Fruit fly (Drosophila melanogaster) whole organism, embryonic: ENCODE measurements around the gene RpL34b.

ENCODE experiments used
- Adf1 ChIP-seq: fragments of 200-800 bp; sonication (Bioruptor generic); IDR thresholded peaks from 2 replicates; pipeline ENCODE4 v1.3.6; 2022; ENCODE audit warnings: missing biosample characterization, missing genetic modification characterization
- Atf3 ChIP-seq: fragments of 200-800 bp; sonication (Bioruptor generic); optimal IDR thresholded peaks from 3 replicates; lab custom pipeline; 2016; ENCODE audit warnings: missing biosample characterization, missing genetic modification characterization
- B-H2 ChIP-seq: fragments of 200-800 bp; sonication (Bioruptor generic); optimal IDR thresholded peaks from 2 replicates; lab custom pipeline; 2018; ENCODE audit warnings: missing biosample characterization, mild to moderate bottlenecking, missing genetic modification characterization
- CG10209 ChIP-seq: fragments of 200-800 bp; sonication (Bioruptor generic); optimal IDR thresholded peaks from 3 replicates; lab custom pipeline; 2017; ENCODE audit warnings: missing biosample characterization, mild to moderate bottlenecking, missing genetic modification characterization, missing genetic modification reagents
- CG10366 ChIP-seq: fragments of 200-800 bp; sonication (Bioruptor generic); IDR thresholded peaks from 2 replicates; pipeline ENCODE4 v1.3.6; 2022; ENCODE audit warnings: missing biosample characterization, missing genetic modification characterization
- CG10431 ChIP-seq: fragments of 200-800 bp; sonication (Bioruptor generic); optimal IDR thresholded peaks from 3 replicates; lab custom pipeline; 2018; ENCODE audit warnings: missing biosample characterization, mild to moderate bottlenecking, missing genetic modification characterization
- CG11398 ChIP-seq: fragments of 200-800 bp; sonication (Bioruptor generic); optimal IDR thresholded peaks from 2 replicates; lab custom pipeline; 2016; ENCODE audit warnings: missing biosample characterization, missing genetic modification characterization
- CG12769 ChIP-seq: fragments of 200-800 bp; sonication (Bioruptor generic); optimal IDR thresholded peaks from 2 replicates; lab custom pipeline; 2019; ENCODE audit warnings: missing biosample characterization, mild to moderate bottlenecking, missing genetic modification characterization, moderate library complexity
- CG14667 ChIP-seq: fragments of 200-800 bp; sonication (Bioruptor generic); IDR thresholded peaks from 2 replicates; pipeline ENCODE4 v1.3.6; 2022; ENCODE audit warnings: missing biosample characterization, missing genetic modification characterization
- CG17829 ChIP-seq: fragments of 200-800 bp; optimal IDR thresholded peaks from 2 replicates; lab custom pipeline; 2019; ENCODE audit warnings: missing biosample characterization, mild to moderate bottlenecking, missing genetic modification characterization, moderate library complexity
- CG34376 ChIP-seq: fragments of 200-800 bp; sonication (Bioruptor generic); optimal IDR thresholded peaks from 2 replicates; lab custom pipeline; 2018; ENCODE audit warnings: missing biosample characterization, mild to moderate bottlenecking, missing genetic modification characterization
- CG43689 ChIP-seq: fragments of 200-800 bp; sonication (Bioruptor generic); IDR thresholded peaks from 2 replicates; pipeline ENCODE4 v1.3.6; 2022; ENCODE audit warnings: missing biosample characterization, missing genetic modification characterization
- CG5245 ChIP-seq: fragments of 200-800 bp; sonication (Bioruptor generic); optimal IDR thresholded peaks from 3 replicates; lab custom pipeline; 2016; ENCODE audit warnings: missing biosample characterization, missing genetic modification characterization
- CG6272 ChIP-seq: fragments of 200-800 bp; sonication (Bioruptor generic); IDR thresholded peaks from 2 replicates; pipeline ENCODE4 v1.3.6; 2022; ENCODE audit warnings: missing biosample characterization, missing genetic modification characterization
- CG6654 ChIP-seq: fragments of 200-800 bp; sonication (Bioruptor generic); optimal IDR thresholded peaks from 2 replicates; lab custom pipeline; 2017; ENCODE audit warnings: missing biosample characterization, mild to moderate bottlenecking, missing genetic modification characterization
- CG6683 ChIP-seq: fragments of 200-800 bp; sonication (Bioruptor generic); optimal IDR thresholded peaks from 2 replicates; lab custom pipeline; 2017; ENCODE audit warnings: missing biosample characterization, mild to moderate bottlenecking, missing genetic modification characterization, missing genetic modification reagents
- CG7745 ChIP-seq: fragments of 200-800 bp; sonication (Bioruptor generic); optimal IDR thresholded peaks from 2 replicates; lab custom pipeline; 2018; ENCODE audit warnings: missing biosample characterization, mild to moderate bottlenecking, missing genetic modification characterization, moderate library complexity
- CG7928 ChIP-seq: fragments of 200-800 bp; sonication (Bioruptor generic); optimal IDR thresholded peaks from 2 replicates; lab custom pipeline; 2017; ENCODE audit warnings: missing biosample characterization, mild to moderate bottlenecking, missing genetic modification characterization
- CG8290 ChIP-seq, 3 experiments: fragments of 200-800 bp; sonication (Bioruptor generic); optimal IDR thresholded peaks; 2 replicates each; lab custom pipeline; 2016 to 2019; ENCODE audit warnings: missing biosample characterization in 3 of 3, missing genetic modification characterization in 3 of 3, mild to moderate bottlenecking in 2 of 3, moderate library complexity in 1 of 3
- CG9876 ChIP-seq: fragments of 200-800 bp; sonication (Bioruptor generic); optimal IDR thresholded peaks from 2 replicates; lab custom pipeline; 2016; ENCODE audit warnings: missing biosample characterization, missing genetic modification characterization
- Dp ChIP-seq: fragments of 200-800 bp; sonication (Bioruptor generic); optimal IDR thresholded peaks from 2 replicates; lab custom pipeline; 2018; ENCODE audit warnings: missing biosample characterization, mild to moderate bottlenecking, missing genetic modification characterization, moderate library complexity
- Gug ChIP-seq: fragments of 200-800 bp; sonication (Bioruptor generic); IDR thresholded peaks from 4 replicates; pipeline ENCODE4 v1.3.6; 2022; ENCODE audit warnings: missing biosample characterization, missing genetic modification characterization
- HLH4C ChIP-seq: fragments of 200-800 bp; sonication (Bioruptor generic); IDR thresholded peaks from 3 replicates; pipeline ENCODE4 v1.3.6; 2022; ENCODE audit warnings: missing biosample characterization, missing genetic modification characterization; ENCODE audit not compliant: partially characterized antibody
- Hand ChIP-seq: fragments of 200-800 bp; sonication (Bioruptor generic); optimal IDR thresholded peaks from 2 replicates; lab custom pipeline; 2017; ENCODE audit warnings: mild to moderate bottlenecking, missing biosample characterization, missing genetic modification reagents, missing genetic modification characterization
- Lim3 ChIP-seq: fragments of 200-800 bp; sonication (Bioruptor generic); IDR thresholded peaks from 2 replicates; pipeline ENCODE4 v1.3.6; 2022; ENCODE audit warnings: missing biosample characterization, missing genetic modification characterization
- NfI ChIP-seq: fragments of 200-800 bp; sonication (Bioruptor generic); optimal IDR thresholded peaks from 3 replicates; lab custom pipeline; 2018; ENCODE audit warnings: missing biosample characterization, mild to moderate bottlenecking, missing genetic modification characterization, moderate library complexity
- Opbp ChIP-seq: fragments of 200-800 bp; sonication (Bioruptor generic); IDR thresholded peaks from 3 replicates; pipeline ENCODE4 v1.3.6; 2022; ENCODE audit warnings: missing biosample characterization, missing genetic modification characterization; ENCODE audit not compliant: partially characterized antibody
- Optix ChIP-seq: fragments of 200-800 bp; sonication (Bioruptor generic); IDR thresholded peaks from 3 replicates; pipeline ENCODE4 v1.3.6; 2022; ENCODE audit warnings: missing biosample characterization, missing genetic modification characterization
- Ssrp ChIP-seq: fragments of 200-800 bp; sonication (Bioruptor generic); optimal IDR thresholded peaks from 2 replicates; lab custom pipeline; 2018; ENCODE audit warnings: missing biosample characterization, mild to moderate bottlenecking, missing genetic modification characterization, moderate library complexity
- Taf1 ChIP-seq: fragments of 200-800 bp; sonication (Bioruptor generic); IDR thresholded peaks from 2 replicates; pipeline ENCODE4 v1.3.6; 2022; ENCODE audit warnings: missing biosample characterization, missing genetic modification characterization
- Vsx1 ChIP-seq: fragments of 200-800 bp; sonication (Bioruptor generic); optimal IDR thresholded peaks from 2 replicates; lab custom pipeline; 2017; ENCODE audit warnings: missing biosample characterization, mild to moderate bottlenecking, missing genetic modification characterization, missing genetic modification reagents
- YL-1 ChIP-seq: fragments of 200-800 bp; sonication (Bioruptor generic); optimal IDR thresholded peaks from 3 replicates; lab custom pipeline; 2017; ENCODE audit warnings: missing biosample characterization, mild to moderate bottlenecking, missing genetic modification characterization
- br ChIP-seq: fragments of >200 bp; optimal IDR thresholded peaks from 2 replicates; lab custom pipeline; 2017
- bsh ChIP-seq, 2 experiments: fragments of 200-800 bp; sonication (Bioruptor generic); optimal IDR thresholded peaks; 2 replicates each; lab custom pipeline; 2017 to 2018; ENCODE audit warnings: mild to moderate bottlenecking in 2 of 2, missing biosample characterization in 2 of 2, missing genetic modification characterization in 2 of 2, moderate library complexity in 1 of 2
- cg ChIP-seq: fragments of 200-800 bp; sonication (Bioruptor generic); optimal IDR thresholded peaks from 3 replicates; lab custom pipeline; 2019; ENCODE audit warnings: missing biosample characterization, mild to moderate bottlenecking, missing genetic modification characterization, moderate library complexity
- chn ChIP-seq: fragments of 200-800 bp; sonication (Bioruptor generic); optimal IDR thresholded peaks from 2 replicates; lab custom pipeline; 2016; ENCODE audit warnings: missing biosample characterization, missing genetic modification characterization
- dm ChIP-seq: fragments of 200-800 bp; sonication (Bioruptor generic); optimal IDR thresholded peaks from 3 replicates; lab custom pipeline; 2016; ENCODE audit warnings: missing biosample characterization, missing genetic modification characterization
- dpn ChIP-seq, 2 experiments: fragments of 200-800 bp; sonication (Bioruptor generic); optimal IDR thresholded peaks; 3 replicates each; lab custom pipeline; 2016; ENCODE audit warnings: missing biosample characterization in 2 of 2, missing genetic modification characterization in 2 of 2
- dysf ChIP-seq: fragments of 200-800 bp; sonication (Bioruptor generic); IDR thresholded peaks from 3 replicates; pipeline ENCODE4 v1.3.6; 2022; ENCODE audit warnings: missing biosample characterization, missing genetic modification characterization
- fu2 ChIP-seq: fragments of 200-800 bp; sonication (Bioruptor generic); optimal IDR thresholded peaks from 2 replicates; lab custom pipeline; 2016; ENCODE audit warnings: missing biosample characterization, missing genetic modification characterization
- gro ChIP-seq: fragments of 200-800 bp; sonication (Bioruptor generic); optimal IDR thresholded peaks from 2 replicates; lab custom pipeline; 2016; ENCODE audit warnings: missing biosample characterization, missing genetic modification characterization
- ham ChIP-seq: fragments of 200-800 bp; sonication (Bioruptor generic); IDR thresholded peaks from 2 replicates; pipeline ENCODE4 v1.3.6; 2022; ENCODE audit warnings: missing biosample characterization, missing genetic modification characterization
- klu ChIP-seq: fragments of 200-800 bp; sonication (Bioruptor generic); IDR thresholded peaks from 2 replicates; pipeline ENCODE4 v1.3.6; 2022; ENCODE audit warnings: missing biosample characterization, missing genetic modification characterization
- nom ChIP-seq: fragments of 200-800 bp; sonication (Bioruptor generic); optimal IDR thresholded peaks from 2 replicates; lab custom pipeline; 2017; ENCODE audit warnings: missing biosample characterization, missing genetic modification characterization, mild to moderate bottlenecking, moderate library complexity, missing genetic modification reagents
- prd ChIP-seq, 3 experiments: fragments of >200 bp in 2 of 3; fragments of 200-800 bp in 1 of 3; sonication (Bioruptor generic) in 1 of 3; optimal IDR thresholded peaks in 2 of 3; IDR thresholded peaks in 1 of 3; 2 replicates in 2 of 3; 3 replicates in 1 of 3; pipeline versions ENCODE4 v1.3.6 to Lab custom; 2017 to 2022; ENCODE audit warnings: missing biosample characterization in 1 of 3, missing genetic modification characterization in 1 of 3
- sob ChIP-seq: fragments of 200-800 bp; sonication (Bioruptor generic); IDR thresholded peaks from 2 replicates; pipeline ENCODE4 v1.3.6; 2022; ENCODE audit warnings: missing biosample characterization, missing genetic modification characterization
- tin ChIP-seq: fragments of 200-800 bp; sonication (Bioruptor generic); optimal IDR thresholded peaks from 3 replicates; lab custom pipeline; 2016; ENCODE audit warnings: missing biosample characterization, missing genetic modification characterization
- tna ChIP-seq: fragments of 200-800 bp; sonication (Bioruptor generic); IDR thresholded peaks from 2 replicates; pipeline ENCODE4 v1.3.6; 2022; ENCODE audit warnings: missing biosample characterization, missing genetic modification characterization; ENCODE audit not compliant: partially characterized antibody
- unc-4 ChIP-seq: fragments of 200-800 bp; sonication (Bioruptor generic); IDR thresholded peaks from 2 replicates; pipeline ENCODE4 v1.3.6; 2022; ENCODE audit warnings: missing biosample characterization, missing genetic modification characterization; ENCODE audit not compliant: partially characterized antibody
- usp ChIP-seq: fragments of >200 bp; optimal IDR thresholded peaks from 2 replicates; lab custom pipeline; 2017; ENCODE audit warnings: missing biosample characterization, missing genetic modification characterization

RpL34b gene

DNA sequence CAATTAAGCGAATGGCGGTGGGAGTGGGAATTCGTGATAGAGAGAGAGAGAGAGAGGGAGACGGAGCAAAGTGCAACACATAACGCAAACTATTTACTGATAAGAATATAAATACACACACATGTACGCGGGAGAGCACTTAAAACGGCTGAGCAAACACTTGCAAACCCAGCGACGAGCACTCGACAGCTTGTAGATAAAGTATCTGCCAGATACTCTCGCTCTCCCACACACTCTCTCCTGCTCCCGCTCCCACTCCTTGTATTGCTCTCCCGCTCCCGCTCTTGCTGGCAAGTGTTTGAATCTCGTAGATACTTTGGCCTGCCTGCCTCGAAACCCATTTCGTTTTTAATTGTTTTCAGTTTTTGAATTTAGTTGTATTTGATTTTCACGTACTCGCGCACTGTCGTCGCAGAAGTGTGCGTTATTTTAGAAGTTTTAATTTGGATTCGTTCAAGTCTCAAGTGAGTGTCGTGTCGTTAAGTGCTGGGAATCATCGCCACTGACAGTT, 27.2 kb upstream of the RpL34b start (continued):
- TF ChIP-seq prd (optimal IDR thresholded peaks at IDR 0.05; lab: Kevin White, UChicago) (no peak), prd (GFP tag; IDR thresholded peaks at IDR 0.05; lab: Robert Waterston, UW) (no peak), tna (GFP tag; lab: Robert Waterston, UW) (no peak), CG10431 (GFP tag; lab: Kevin White, UChicago) (peak; percentile 63), dysf (GFP tag; lab: Robert Waterston, UW) (no peak), Taf1 (no peak), Opbp (no peak), CG6683 (GFP tag; lab: Kevin White, UChicago) (no peak), dm (no peak), Optix (GFP tag; lab: Robert Waterston, UW) (no peak), CG12769 (tag; lab: Kevin White, UChicago) (peak; percentile 94), Vsx1 (GFP tag; lab: Kevin White, UChicago) (peak; percentile 49), B-H2 (GFP tag; lab: Kevin White, UChicago) (peak; percentile 35), NfI (GFP tag; lab: Kevin White, UChicago) (no peak), Adf1 (GFP tag; lab: Robert Waterston, UW) (peak; percentile 40; the same call in 1 of the 2 replicates), HLH4C (GFP tag; lab: Robert Waterston, UW) (no peak), CG17829 (tag; lab: Kevin White, UChicago) (peak; percentile 14), gro (GFP tag; lab: Kevin White, UChicago) (peak; percentile 79), usp (GFP tag; lab: Kevin White, UChicago) (no peak), CG10366 (GFP tag; lab: Robert Waterston, UW) (no peak), YL-1 (peak; percentile 57), Atf3 (GFP tag; lab: Kevin White, UChicago) (no peak), cg (GFP tag; lab: Kevin White, UChicago) (peak; percentile 86), CG7745 (tag; lab: Kevin White, UChicago) (peak; percentile 11), CG8290 (GFP tag; optimal IDR thresholded peaks at IDR 0.05; lab: Kevin White, UChicago) (no peak), CG8290 (tag; optimal IDR thresholded peaks at IDR 0.05; lab: Kevin White, UChicago) (peak; percentile 48 to 65), CG5245 (GFP tag; lab: Kevin White, UChicago) (no peak), bsh (GFP tag; optimal IDR thresholded peaks at IDR 0.05; lab: Kevin White, UChicago) (peak; percentile 34 to 80), tin (GFP tag; lab: Kevin White, UChicago) (peak; percentile 9), CG10209 (peak; percentile 14), CG6272 (GFP tag; lab: Robert Waterston, UW) (no peak), Hand (GFP tag; lab: Kevin White, UChicago) (peak; percentile 54), CG7928 (GFP tag; lab: Kevin White, UChicago) (no peak), CG6654 (GFP tag; lab: Kevin White, UChicago) (no peak), Lim3 (GFP tag; lab: Robert Waterston, UW) (no peak), ham (GFP tag; lab: Robert Waterston, UW) (no peak), klu (GFP tag; lab: Robert Waterston, UW) (no peak), CG11398 (GFP tag; lab: Kevin White, UChicago) (no peak), Ssrp (no peak), sob (GFP tag; lab: Robert Waterston, UW) (peak; percentile 42; the same call in 1 of the 2 replicates), CG43689 (no peak), CG34376 (GFP tag; lab: Kevin White, UChicago) (peak; percentile 87), nom (GFP tag; lab: Kevin White, UChicago) (peak; percentile 95), Dp (GFP tag; lab: Kevin White, UChicago) (no peak), CG14667 (GFP tag; lab: Robert Waterston, UW) (no peak), chn (GFP tag; lab: Kevin White, UChicago) (peak; percentile 9), br (lab: Kevin White, UChicago) (no peak), CG9876 (GFP tag; lab: Kevin White, UChicago) (no peak), Gug (GFP tag; lab: Robert Waterston, UW) (no peak), dpn (GFP tag; optimal IDR thresholded peaks at IDR 0.05; lab: Kevin White, UChicago) (no peak), unc-4 (GFP tag; lab: Robert Waterston, UW) (peak; percentile 51; the same call in 1 of the 2 replicates), fu2 (no peak)
